Fruit fly (Drosophila melanogaster) whole organism, embryonic: ENCODE data around the gene Atg2.
A peak's percentile ranks its signal among the peaks of the same experiment; 100 is the strongest.

Experiments
- Asciz ChIP-seq: fragments of 200-800 bp; sonication (Bioruptor generic); optimal IDR thresholded peaks from 2 replicates; lab custom pipeline; 2017; ENCODE audit warnings: missing biosample characterization, mild to moderate bottlenecking, missing genetic modification characterization, missing genetic modification reagents
- Awh ChIP-seq: fragments of 200-800 bp; sonication (Bioruptor generic); IDR thresholded peaks from 2 replicates; pipeline ENCODE4, ENCODE4 v1.3.6; 2022; ENCODE audit warnings: missing biosample characterization, missing genetic modification characterization
- BtbVII ChIP-seq: fragments of 200-800 bp; sonication (Bioruptor generic); optimal IDR thresholded peaks from 3 replicates; lab custom pipeline; 2017; ENCODE audit warnings: missing biosample characterization, mild to moderate bottlenecking, missing genetic modification characterization
- CG10543 ChIP-seq: fragments of 200-800 bp; sonication (Bioruptor generic); optimal IDR thresholded peaks from 3 replicates; lab custom pipeline; 2017; ENCODE audit warnings: missing biosample characterization, mild to moderate bottlenecking, missing genetic modification characterization, moderate library complexity
- CG10979 ChIP-seq: fragments of 200-800 bp; sonication (Bioruptor generic); optimal IDR thresholded peaks from 2 replicates; lab custom pipeline; 2018; ENCODE audit warnings: missing biosample characterization, mild to moderate bottlenecking, missing genetic modification characterization, moderate library complexity
- CG11398 ChIP-seq: fragments of 200-800 bp; sonication (Bioruptor generic); optimal IDR thresholded peaks from 2 replicates; lab custom pipeline; 2016; ENCODE audit warnings: missing biosample characterization, missing genetic modification characterization
- CG1233 ChIP-seq: fragments of 200-800 bp; sonication (Bioruptor generic); optimal IDR thresholded peaks from 4 replicates; lab custom pipeline; 2018; ENCODE audit warnings: missing biosample characterization, mild to moderate bottlenecking, missing genetic modification characterization
- CG12659 ChIP-seq: fragments of 200-800 bp; sonication (Bioruptor generic); optimal IDR thresholded peaks from 3 replicates; lab custom pipeline; 2017; ENCODE audit warnings: mild to moderate bottlenecking, missing biosample characterization, missing genetic modification reagents, missing genetic modification characterization
- CG14441 ChIP-seq: fragments of 200-800 bp; sonication (Bioruptor generic); IDR thresholded peaks from 2 replicates; pipeline ENCODE4 v1.3.6; 2022; ENCODE audit warnings: missing biosample characterization, missing genetic modification characterization
- CG18011 ChIP-seq: fragments of 200-800 bp; sonication (Bioruptor generic); optimal IDR thresholded peaks from 2 replicates; lab custom pipeline; 2017; ENCODE audit warnings: missing biosample characterization, missing genetic modification characterization, mild to moderate bottlenecking, moderate library complexity, missing genotype
- CG1832 ChIP-seq: fragments of 200-800 bp; sonication (Bioruptor generic); optimal IDR thresholded peaks from 2 replicates; lab custom pipeline; 2017; ENCODE audit warnings: missing biosample characterization, mild to moderate bottlenecking, missing genetic modification characterization, inconsistent platforms
- CG2202 ChIP-seq: fragments of 200-800 bp; sonication (Bioruptor generic); optimal IDR thresholded peaks from 2 replicates; lab custom pipeline; 2018; ENCODE audit warnings: missing biosample characterization, mild to moderate bottlenecking, missing genetic modification characterization
- CG30431 ChIP-seq: fragments of 200-800 bp; sonication (Bioruptor generic); optimal IDR thresholded peaks from 2 replicates; lab custom pipeline; 2017; ENCODE audit warnings: missing biosample characterization, missing genetic modification characterization
- CG3065 ChIP-seq: fragments of 200-800 bp; sonication (Bioruptor generic); optimal IDR thresholded peaks from 2 replicates; lab custom pipeline; 2016; ENCODE audit warnings: missing biosample characterization, missing genetic modification characterization
- CG3163 ChIP-seq: fragments of 200-800 bp; sonication (Bioruptor generic); optimal IDR thresholded peaks from 3 replicates; lab custom pipeline; 2016; ENCODE audit warnings: missing biosample characterization, missing genetic modification characterization
- CG32767 ChIP-seq: fragments of 200-800 bp; sonication (Bioruptor generic); IDR thresholded peaks from 2 replicates; pipeline ENCODE4 v1.3.6; 2022; ENCODE audit warnings: missing biosample characterization, missing genetic modification characterization
- CG3407 ChIP-seq: fragments of 200-800 bp; sonication (Bioruptor generic); optimal IDR thresholded peaks from 2 replicates; lab custom pipeline; 2018; ENCODE audit warnings: missing biosample characterization, mild to moderate bottlenecking, missing genetic modification characterization
- CG4360 ChIP-seq: fragments of 200-800 bp; sonication (Bioruptor generic); IDR thresholded peaks from 2 replicates; pipeline ENCODE4 v1.3.6; 2022; ENCODE audit warnings: missing biosample characterization, missing genetic modification characterization
- CG6683 ChIP-seq: fragments of 200-800 bp; sonication (Bioruptor generic); optimal IDR thresholded peaks from 2 replicates; lab custom pipeline; 2017; ENCODE audit warnings: missing biosample characterization, mild to moderate bottlenecking, missing genetic modification characterization, missing genetic modification reagents
- CG6689 ChIP-seq: fragments of 200-800 bp; sonication (Bioruptor generic); IDR thresholded peaks from 2 replicates; pipeline ENCODE4 v1.3.6; 2022; ENCODE audit warnings: missing biosample characterization, missing genetic modification characterization
- CG7357 ChIP-seq: fragments of 200-800 bp; sonication (Bioruptor generic); IDR thresholded peaks from 3 replicates; pipeline ENCODE4 v1.3.6; 2022; ENCODE audit warnings: missing biosample characterization, missing genetic modification characterization
- CG8924 ChIP-seq: fragments of 200-800 bp; optimal IDR thresholded peaks from 3 replicates; lab custom pipeline; 2019; ENCODE audit warnings: missing biosample characterization, mild to moderate bottlenecking, missing genetic modification characterization, moderate library complexity
- CG9609 ChIP-seq: fragments of 200-800 bp; sonication (Bioruptor generic); optimal IDR thresholded peaks from 3 replicates; lab custom pipeline; 2016; ENCODE audit warnings: missing biosample characterization, missing genetic modification characterization
- CG9727 ChIP-seq: fragments of 200-800 bp; sonication (Bioruptor generic); optimal IDR thresholded peaks from 3 replicates; lab custom pipeline; 2017; ENCODE audit warnings: missing biosample characterization, mild to moderate bottlenecking, missing genetic modification characterization
- CoRest ChIP-seq: fragments of 200-800 bp; sonication (Bioruptor generic); optimal IDR thresholded peaks from 3 replicates; lab custom pipeline; 2018; ENCODE audit warnings: missing biosample characterization, mild to moderate bottlenecking, missing genetic modification characterization, moderate library complexity
- Dad ChIP-seq: fragments of 200-800 bp; sonication (Bioruptor generic); optimal IDR thresholded peaks from 3 replicates; lab custom pipeline; 2016; ENCODE audit warnings: missing biosample characterization, missing genetic modification characterization
- Lhr ChIP-seq: fragments of 200-800 bp; sonication (Bioruptor generic); optimal IDR thresholded peaks from 3 replicates; lab custom pipeline; 2017; ENCODE audit warnings: mild to moderate bottlenecking, missing biosample characterization, missing genetic modification reagents, missing genetic modification characterization
- MTF-1 ChIP-seq: fragments of 200-800 bp; sonication (Bioruptor generic); optimal IDR thresholded peaks from 2 replicates; lab custom pipeline; 2018; ENCODE audit warnings: missing biosample characterization, mild to moderate bottlenecking, missing genetic modification characterization, borderline replicate concordance
- Med ChIP-seq: fragments of 200-800 bp; sonication (Bioruptor generic); peaks from one replicate; lab custom pipeline; 2016; ENCODE audit warnings: missing biosample characterization, missing genetic modification characterization, mild to moderate bottlenecking, inconsistent platforms, moderate library complexity
- Mes4 ChIP-seq: fragments of 200-800 bp; sonication (Bioruptor generic); optimal IDR thresholded peaks from 2 replicates; lab custom pipeline; 2016; ENCODE audit warnings: missing biosample characterization, missing genetic modification characterization
- Vsx1 ChIP-seq: fragments of 200-800 bp; sonication (Bioruptor generic); optimal IDR thresholded peaks from 2 replicates; lab custom pipeline; 2017; ENCODE audit warnings: missing biosample characterization, mild to moderate bottlenecking, missing genetic modification characterization, missing genetic modification reagents
- ac ChIP-seq: fragments of 200-800 bp; sonication (Bioruptor generic); optimal IDR thresholded peaks from 3 replicates; lab custom pipeline; 2017; ENCODE audit warnings: missing biosample characterization, mild to moderate bottlenecking, missing genetic modification characterization
- chif ChIP-seq, 2 experiments: fragments of 200-800 bp; sonication (Bioruptor generic); optimal IDR thresholded peaks; 3 replicates each; lab custom pipeline; 2016; ENCODE audit warnings: missing biosample characterization in 2 of 2, missing genetic modification characterization in 2 of 2
- chinmo ChIP-seq: fragments of 200-800 bp; sonication (Bioruptor generic); IDR thresholded peaks from 4 replicates; pipeline ENCODE4 v1.3.6; 2022; ENCODE audit warnings: missing biosample characterization, missing genetic modification characterization; ENCODE audit not compliant: partially characterized antibody
- dati ChIP-seq: fragments of 200-800 bp; sonication (Bioruptor generic); IDR thresholded peaks from 2 replicates; pipeline ENCODE4 v1.3.6; 2022; ENCODE audit warnings: missing biosample characterization, missing genetic modification characterization
- eyg ChIP-seq: fragments of 200-800 bp; sonication (Bioruptor generic); optimal IDR thresholded peaks from 3 replicates; lab custom pipeline; 2016; ENCODE audit warnings: missing biosample characterization, missing genetic modification characterization
- kah ChIP-seq: fragments of 200-800 bp; sonication (Bioruptor generic); optimal IDR thresholded peaks from 2 replicates; lab custom pipeline; 2018; ENCODE audit warnings: missing biosample characterization, mild to moderate bottlenecking, missing genetic modification characterization
- nom ChIP-seq: fragments of 200-800 bp; sonication (Bioruptor generic); optimal IDR thresholded peaks from 2 replicates; lab custom pipeline; 2017; ENCODE audit warnings: missing biosample characterization, missing genetic modification characterization, mild to moderate bottlenecking, moderate library complexity, missing genetic modification reagents
- odd ChIP-seq: fragments of 200-800 bp; sonication (Bioruptor generic); optimal IDR thresholded peaks from 2 replicates; lab custom pipeline; 2017; ENCODE audit warnings: missing biosample characterization, mild to moderate bottlenecking, missing genetic modification characterization
- pum ChIP-seq: fragments of 200-800 bp; sonication (Bioruptor generic); optimal IDR thresholded peaks from 2 replicates; lab custom pipeline; 2016; ENCODE audit warnings: missing biosample characterization, missing genetic modification characterization
- rib ChIP-seq: fragments of 200-800 bp; sonication (Bioruptor generic); IDR thresholded peaks from 2 replicates; pipeline ENCODE4 v1.3.6; 2022; ENCODE audit warnings: missing biosample characterization, missing genetic modification characterization
- run ChIP-seq: fragments of 200-800 bp; sonication (Bioruptor generic); optimal IDR thresholded peaks from 3 replicates; lab custom pipeline; 2018; ENCODE audit warnings: missing biosample characterization, mild to moderate bottlenecking, missing genetic modification characterization
- sc ChIP-seq, 3 experiments: fragments of >200 bp in 2 of 3; fragments of 200-800 bp in 1 of 3; sonication (Bioruptor generic) in 1 of 3; optimal IDR thresholded peaks; 2 replicates in 2 of 3; 3 replicates in 1 of 3; lab custom pipeline; 2017; ENCODE audit warnings: mild to moderate bottlenecking in 1 of 3, missing biosample characterization in 1 of 3, missing genetic modification characterization in 1 of 3, missing genetic modification reagents in 1 of 3
- sob ChIP-seq: fragments of 200-800 bp; sonication (Bioruptor generic); IDR thresholded peaks from 2 replicates; pipeline ENCODE4 v1.3.6; 2022; ENCODE audit warnings: missing biosample characterization, missing genetic modification characterization
- tap ChIP-seq: fragments of 200-800 bp; optimal IDR thresholded peaks from 3 replicates; lab custom pipeline; 2019; ENCODE audit warnings: missing biosample characterization, mild to moderate bottlenecking, missing genetic modification characterization, moderate library complexity
- toy ChIP-seq: fragments of 200-800 bp; sonication (Bioruptor generic); IDR thresholded peaks from 2 replicates; pipeline ENCODE4 v1.3.6; 2022; ENCODE audit warnings: missing biosample characterization, missing genetic modification characterization
- trh ChIP-seq: fragments of 200-800 bp; sonication (Bioruptor generic); optimal IDR thresholded peaks from 2 replicates; lab custom pipeline; 2016; ENCODE audit warnings: missing biosample characterization, missing genetic modification characterization
- unpg ChIP-seq: fragments of 200-800 bp; sonication (Bioruptor generic); optimal IDR thresholded peaks from 3 replicates; lab custom pipeline; 2018; ENCODE audit warnings: missing biosample characterization, mild to moderate bottlenecking, missing genetic modification characterization, moderate library complexity

The Atg2 gene

dm6 chr3L:2798463-2798993, 24.4 kb downstream of the Atg2 start (continued):
- peak; percentile 64; the same call in 1 of the 2 replicates for TF ChIP-seq rib (GFP tag; lab: Robert Waterston, UW)
- no peak for TF ChIP-seq sc (optimal IDR thresholded peaks at IDR 0.05; lab: Kevin White, UChicago)
- peak; percentile 25 for TF ChIP-seq sc (GFP tag; optimal IDR thresholded peaks at IDR 0.05; lab: Kevin White, UChicago)
- TF ChIP-seq tap (tag; lab: Kevin White, UChicago): peak; percentile 61
- peak; percentile 6 for TF ChIP-seq CG18011 (GFP tag; lab: Kevin White, UChicago)
- TF ChIP-seq CG9727 (GFP tag; lab: Kevin White, UChicago): peak; percentile 32
- peak; percentile 8 for TF ChIP-seq nom (GFP tag; lab: Kevin White, UChicago)
- TF ChIP-seq Mes4 (GFP tag; lab: Kevin White, UChicago): peak; percentile 40
- peak; percentile 43; the same call in 1 of the 2 replicates for TF ChIP-seq CG14441 (GFP tag; lab: Robert Waterston, UW)
- TF ChIP-seq CG12659 (GFP tag; lab: Kevin White, UChicago): peak; percentile 0
- TF ChIP-seq CG2202 (tag; lab: Kevin White, UChicago): peak; percentile 55
- peak; percentile 14 for TF ChIP-seq kah (GFP tag; lab: Kevin White, UChicago)
- peak; percentile 48 for TF ChIP-seq run (tag; lab: Kevin White, UChicago)
- TF ChIP-seq CG7357 (GFP tag; lab: Robert Waterston, UW): no peak
- TF ChIP-seq dati (GFP tag; lab: Robert Waterston, UW): 0 out of 2 replicates have a peak, but pooled peaks have one; percentile 3
- peak; percentile 15 for TF ChIP-seq pum (GFP tag; lab: Kevin White, UChicago)
- peak; percentile 76; the same call in 2 of the 4 replicates for TF ChIP-seq chinmo (GFP tag; lab: Robert Waterston, UW)
- TF ChIP-seq CG6689 (GFP tag; lab: Robert Waterston, UW): 0 out of 2 replicates have a peak, but pooled peaks have one; percentile 17
- peak; percentile 92 for TF ChIP-seq CG4360
- TF ChIP-seq CG3407 (GFP tag; lab: Kevin White, UChicago): peak; percentile 64
- peak; percentile 56 for TF ChIP-seq Vsx1 (GFP tag; lab: Kevin White, UChicago)
- TF ChIP-seq trh (GFP tag; lab: Kevin White, UChicago): no peak
- peak; percentile 39 for TF ChIP-seq MTF-1
- TF ChIP-seq odd: peak; percentile 74
- peak; percentile 54 for TF ChIP-seq CG8924 (tag; lab: Kevin White, UChicago)
- 0 out of 2 replicates have a peak, but pooled peaks have one; percentile 45 for TF ChIP-seq sob
- peak; percentile 76 for TF ChIP-seq ac (GFP tag; lab: Kevin White, UChicago)
- no peak for TF ChIP-seq CG3163 (GFP tag; lab: Kevin White, UChicago)
- TF ChIP-seq BtbVII (GFP tag; lab: Kevin White, UChicago): peak; percentile 24
- no peak for TF ChIP-seq CG1832
- no peak for TF ChIP-seq CG6683 (GFP tag; lab: Kevin White, UChicago)
- TF ChIP-seq CG10543 (GFP tag; lab: Kevin White, UChicago): peak; percentile 36
- peak; percentile 3 to 43 for TF ChIP-seq chif (GFP tag; optimal IDR thresholded peaks at IDR 0.05; lab: Kevin White, UChicago)
- TF ChIP-seq CG32767 (GFP tag; lab: Robert Waterston, UW): no peak
- peak; percentile 21 for TF ChIP-seq CG10979 (tag; lab: Kevin White, UChicago)
- TF ChIP-seq CG9609 (GFP tag; lab: Kevin White, UChicago): no peak
- peak; percentile 17 for TF ChIP-seq Lhr (GFP tag; lab: Kevin White, UChicago)
- TF ChIP-seq Awh: 0 out of 2 replicates have a peak, but pooled peaks have one; percentile 44
- peak; percentile 18 for TF ChIP-seq CoRest (tag; lab: Kevin White, UChicago)
- peak; percentile 63 for TF ChIP-seq unpg (GFP tag; lab: Kevin White, UChicago)
- TF ChIP-seq CG3065 (GFP tag; lab: Kevin White, UChicago): no peak
- no peak for TF ChIP-seq eyg (GFP tag; lab: Kevin White, UChicago)
- TF ChIP-seq CG1233 (GFP tag; lab: Kevin White, UChicago): peak; percentile 29
- no peak for TF ChIP-seq CG30431 (GFP tag; lab: Kevin White, UChicago)
- peak; percentile 76 for TF ChIP-seq Asciz (GFP tag; lab: Kevin White, UChicago)
- TF ChIP-seq Med (GFP tag; lab: Kevin White, UChicago): peak; percentile 86
- TF ChIP-seq toy (GFP tag; lab: Robert Waterston, UW): 0 out of 2 replicates have a peak, but pooled peaks have one; percentile 29
- peak; percentile 4 for TF ChIP-seq Dad (GFP tag; lab: Kevin White, UChicago)
- TF ChIP-seq CG11398: peak; percentile 65
